Fruit fly (Drosophila melanogaster) whole organism, prepupa: ENCODE data around the gene hwt.

Experiments used
- CG10669 ChIP-seq: fragments of 200-800 bp; sonication (Bioruptor generic); optimal IDR thresholded peaks from 3 replicates; lab custom pipeline; 2018; ENCODE audit warnings: missing biosample characterization, mild to moderate bottlenecking, missing genetic modification characterization, moderate library complexity
- CG15336 ChIP-seq: fragments of 200-800 bp; sonication (Bioruptor generic); IDR thresholded peaks from 2 replicates; pipeline ENCODE4 v1.3.6; 2022; ENCODE audit warnings: missing biosample characterization, missing genetic modification characterization
- CG34406 ChIP-seq: fragments of 200-800 bp; sonication (Bioruptor generic); optimal IDR thresholded peaks from 3 replicates; lab custom pipeline; 2016; ENCODE audit warnings: missing biosample characterization, missing genetic modification characterization
- Eip93F ChIP-seq: fragments of 200-800 bp; sonication (Bioruptor generic); optimal IDR thresholded peaks from 2 replicates; lab custom pipeline; 2016; ENCODE audit warnings: missing biosample characterization, mild to moderate bottlenecking, missing genetic modification characterization
- Gug ChIP-seq: fragments of 200-800 bp; sonication (Bioruptor generic); IDR thresholded peaks from 2 replicates; pipeline ENCODE4 v1.3.6; 2022; ENCODE audit warnings: missing biosample characterization, missing genetic modification characterization
- Met ChIP-seq: fragments of 200-800 bp; sonication (Bioruptor generic); optimal IDR thresholded peaks from 3 replicates; lab custom pipeline; 2016; ENCODE audit warnings: missing biosample characterization, missing genetic modification characterization
- ss ChIP-seq, 2 experiments: fragments of 200-800 bp; sonication (Bioruptor generic); optimal IDR thresholded peaks; 2 replicates in 1 of 2; 3 replicates in 1 of 2; lab custom pipeline; 2017 to 2018; ENCODE audit warnings: mild to moderate bottlenecking in 2 of 2, missing biosample characterization in 2 of 2, missing genetic modification characterization in 2 of 2, moderate library complexity in 1 of 2

DNA sequence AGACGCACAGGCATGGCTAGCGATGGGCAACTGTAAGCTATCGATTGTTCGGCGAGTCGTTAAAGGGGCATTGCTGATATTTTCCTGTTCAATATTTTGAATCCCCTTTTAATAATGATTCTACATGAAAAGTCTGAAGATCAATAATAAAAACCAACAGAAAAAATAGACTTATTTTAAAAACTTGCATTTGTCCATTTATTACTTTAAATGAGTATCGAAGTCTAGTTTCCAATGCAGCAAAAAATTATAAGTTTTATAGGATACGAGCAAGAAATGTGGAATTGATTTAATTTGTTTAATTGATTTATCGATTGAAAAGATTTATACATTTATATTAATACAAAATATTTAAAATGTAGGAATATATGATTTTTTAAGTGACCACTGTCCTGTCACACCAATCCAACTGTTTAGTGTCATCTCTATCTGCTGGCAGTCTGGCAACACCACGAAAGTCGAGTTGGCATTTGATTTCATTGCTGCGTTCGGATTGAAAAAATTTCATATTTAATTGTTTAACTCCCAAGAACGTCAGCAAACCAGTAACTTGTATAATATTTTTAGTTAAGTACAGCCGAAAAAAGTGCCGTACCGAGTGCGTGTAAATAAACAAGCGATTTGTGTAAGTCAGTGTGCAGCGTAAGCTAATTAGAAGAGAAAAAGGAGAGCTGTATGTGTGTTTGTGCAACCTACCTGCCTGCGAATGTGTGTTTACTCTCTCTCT is 27.5 kb upstream of the hwt start, which contains the start of the genes CG1824 and Sec16:
- TF ChIP-seq Eip93F (GFP tag; lab: Kevin White, UChicago), result no peak
- TF ChIP-seq Met, result peak; percentile 1
- TF ChIP-seq CG15336, result no peak
- TF ChIP-seq Gug (GFP tag; lab: Robert Waterston, UW), result no peak
- TF ChIP-seq CG34406 (GFP tag; lab: Kevin White, UChicago), result peak; percentile 15
- peak in 1 of 2 experiments; percentile 1 for TF ChIP-seq ss (GFP tag; optimal IDR thresholded peaks at IDR 0.05; lab: Kevin White, UChicago)
- peak; percentile 1 for TF ChIP-seq CG10669 (GFP tag; lab: Kevin White, UChicago)
